Worm (Caenorhabditis elegans) whole organism, late embryonic: ENCODE data around the gene T19H12.2.

Source experiments
- C08G9.2 ChIP-seq: sonication (generic microtip); optimal IDR thresholded peaks from 2 replicates; lab custom pipeline; 2016; ENCODE audit warnings: mild to moderate bottlenecking, missing genetic modification characterization, moderate library complexity, missing compliant biosample characterization
- C38D4.7 ChIP-seq: fragments of 200-800 bp; sonication (Bioruptor generic); optimal IDR thresholded peaks from 2 replicates; lab custom pipeline; 2018; ENCODE audit warnings: mild to moderate bottlenecking, missing genetic modification characterization, moderate library complexity, missing compliant biosample characterization
- K09A11.1 ChIP-seq: sonication (generic microtip); optimal IDR thresholded peaks from 2 replicates; lab custom pipeline; 2017; ENCODE audit warnings: antibody characterized with exemption, mild to moderate bottlenecking, missing genetic modification characterization, missing compliant biosample characterization; ENCODE audit not compliant: insufficient read depth
- Y22D7AL.16 ChIP-seq: sonication (generic microtip); optimal IDR thresholded peaks from 2 replicates; lab custom pipeline; 2016; ENCODE audit warnings: missing genetic modification characterization, missing compliant biosample characterization
- ahr-1 ChIP-seq: sonication (generic microtip); optimal IDR thresholded peaks from 2 replicates; lab custom pipeline; 2016; ENCODE audit warnings: missing genetic modification characterization, missing compliant biosample characterization
- ceh-14 ChIP-seq: sonication (generic microtip); optimal IDR thresholded peaks from 2 replicates; lab custom pipeline; 2016; ENCODE audit warnings: missing genotype, missing genetic modification characterization, missing compliant biosample characterization
- ceh-18 ChIP-seq: sonication (generic microtip); optimal IDR thresholded peaks from 2 replicates; lab custom pipeline; 2016; ENCODE audit warnings: missing genetic modification characterization, missing compliant biosample characterization
- ceh-19 ChIP-seq: fragments of 200-800 bp; sonication (Bioruptor generic); optimal IDR thresholded peaks from 2 replicates; lab custom pipeline; 2018; ENCODE audit warnings: mild to moderate bottlenecking, missing genetic modification characterization, missing compliant biosample characterization
- ceh-2 ChIP-seq: sonication (generic microtip); optimal IDR thresholded peaks from 2 replicates; lab custom pipeline; 2016; ENCODE audit warnings: missing genotype, missing genetic modification characterization, missing compliant biosample characterization
- ceh-31 ChIP-seq: sonication (generic microtip); optimal IDR thresholded peaks from 2 replicates; lab custom pipeline; 2016; ENCODE audit warnings: missing genetic modification characterization, missing compliant biosample characterization
- ceh-45 ChIP-seq: fragments of 200-800 bp; sonication (Bioruptor generic); IDR thresholded peaks from 2 replicates; pipeline ENCODE4 v1.3.6; 2022; ENCODE audit warnings: missing genetic modification reagents, missing genetic modification characterization, missing compliant biosample characterization
- ceh-48 ChIP-seq: sonication (generic microtip); optimal IDR thresholded peaks from 2 replicates; lab custom pipeline; 2016; ENCODE audit warnings: missing genetic modification characterization, inconsistent platforms, missing compliant biosample characterization
- ceh-6 ChIP-seq: fragments of 200-800 bp; sonication (Bioruptor generic); optimal IDR thresholded peaks from 2 replicates; lab custom pipeline; 2018; ENCODE audit warnings: mild to moderate bottlenecking, missing genetic modification characterization, missing compliant biosample characterization
- ceh-9 ChIP-seq: sonication (generic microtip); optimal IDR thresholded peaks from 2 replicates; lab custom pipeline; 2016; ENCODE audit warnings: mild to moderate bottlenecking, missing genetic modification characterization, inconsistent platforms, missing compliant biosample characterization
- che-1 ChIP-seq: sonication (generic microtip); optimal IDR thresholded peaks from 2 replicates; lab custom pipeline; 2016; ENCODE audit warnings: mild to moderate bottlenecking, missing genetic modification characterization, missing compliant biosample characterization
- dmd-4 ChIP-seq: sonication (generic microtip); optimal IDR thresholded peaks from 2 replicates; lab custom pipeline; 2016; ENCODE audit warnings: borderline replicate concordance, missing genetic modification characterization, missing compliant biosample characterization
- eyg-1 ChIP-seq: sonication (generic microtip); optimal IDR thresholded peaks from 2 replicates; lab custom pipeline; 2016; ENCODE audit warnings: missing genotype, missing genetic modification characterization, missing compliant biosample characterization
- fax-1 ChIP-seq: sonication (generic microtip); optimal IDR thresholded peaks from 2 replicates; lab custom pipeline; 2016; ENCODE audit warnings: missing genotype, missing genetic modification characterization, missing compliant biosample characterization
- fkh-6 ChIP-seq: sonication (generic microtip); optimal IDR thresholded peaks from 2 replicates; lab custom pipeline; 2016; ENCODE audit warnings: missing genetic modification characterization, missing compliant biosample characterization
- gmeb-2 ChIP-seq: sonication (generic microtip); optimal IDR thresholded peaks from 2 replicates; lab custom pipeline; 2016; ENCODE audit warnings: missing genetic modification characterization, inconsistent platforms, missing compliant biosample characterization
- hlh-15 ChIP-seq: sonication (generic microtip); optimal IDR thresholded peaks from 2 replicates; lab custom pipeline; 2016; ENCODE audit warnings: missing genetic modification characterization, missing compliant biosample characterization
- hlh-6 ChIP-seq: sonication (generic microtip); optimal IDR thresholded peaks from 2 replicates; lab custom pipeline; 2016; ENCODE audit warnings: missing genotype, missing genetic modification characterization, missing compliant biosample characterization
- lin-11 ChIP-seq: fragments of 200-800 bp; sonication (Bioruptor generic); optimal IDR thresholded peaks from 2 replicates; lab custom pipeline; 2018; ENCODE audit warnings: mild to moderate bottlenecking, missing genetic modification characterization, missing compliant biosample characterization
- madf-2 ChIP-seq: sonication (generic microtip); optimal IDR thresholded peaks from 2 replicates; lab custom pipeline; 2017; ENCODE audit warnings: missing genetic modification characterization, missing compliant biosample characterization
- nhr-11 ChIP-seq: fragments of 150-350 bp; optimal IDR thresholded peaks from 2 replicates; lab custom pipeline; 2014; ENCODE audit warnings: missing biosample characterization, missing genetic modification characterization
- nhr-232 ChIP-seq: sonication (generic microtip); optimal IDR thresholded peaks from 2 replicates; lab custom pipeline; 2016; ENCODE audit warnings: missing genetic modification characterization, missing compliant biosample characterization
- npax-4 ChIP-seq: sonication (generic microtip); optimal IDR thresholded peaks from 2 replicates; lab custom pipeline; 2016; ENCODE audit warnings: missing genetic modification characterization, missing compliant biosample characterization
- pha-2 ChIP-seq: sonication (generic microtip); optimal IDR thresholded peaks from 2 replicates; lab custom pipeline; 2017; ENCODE audit warnings: mild to moderate bottlenecking, missing genetic modification characterization, missing compliant biosample characterization
- pros-1 ChIP-seq: fragments of 150-350 bp; optimal IDR thresholded peaks from 2 replicates; lab custom pipeline; 2014; ENCODE audit warnings: missing biosample characterization, missing genetic modification reagents, missing genetic modification characterization
- ref-2 ChIP-seq: sonication (generic microtip); optimal IDR thresholded peaks from 2 replicates; lab custom pipeline; 2016; ENCODE audit warnings: missing genetic modification characterization, missing compliant biosample characterization
- rnt-1 ChIP-seq: sonication (generic microtip); optimal IDR thresholded peaks from 2 replicates; lab custom pipeline; 2016; ENCODE audit warnings: missing genetic modification characterization, missing compliant biosample characterization
- sox-4 ChIP-seq: sonication (generic microtip); optimal IDR thresholded peaks from 2 replicates; lab custom pipeline; 2017; ENCODE audit warnings: mild to moderate bottlenecking, missing genetic modification characterization, inconsistent platforms, missing compliant biosample characterization
- ttx-3 ChIP-seq: sonication (generic microtip); optimal IDR thresholded peaks from 2 replicates; lab custom pipeline; 2016; ENCODE audit warnings: missing genetic modification reagents, missing genetic modification characterization, missing compliant biosample characterization
- unc-3 ChIP-seq, 2 experiments: fragments of 200-800 bp in 1 of 2; sonication (Bioruptor generic) in 1 of 2; sonication (generic microtip) in 1 of 2; conservative IDR thresholded peaks in 1 of 2; optimal IDR thresholded peaks in 1 of 2; 2 replicates each; pipeline versions ENCODE4 v1.3.6 to Lab custom; 2016 to 2022; ENCODE audit warnings: missing compliant biosample characterization in 2 of 2, missing genetic modification characterization in 2 of 2, missing genetic modification reagents in 1 of 2
- unc-42 ChIP-seq: sonication (generic microtip); optimal IDR thresholded peaks from 2 replicates; lab custom pipeline; 2016; ENCODE audit warnings: missing genotype, missing genetic modification characterization, missing compliant biosample characterization
- zip-5 ChIP-seq: sonication (generic microtip); optimal IDR thresholded peaks from 2 replicates; lab custom pipeline; 2016; ENCODE audit warnings: missing genetic modification characterization, missing compliant biosample characterization
- ztf-16 ChIP-seq: sonication (generic microtip); optimal IDR thresholded peaks from 2 replicates; lab custom pipeline; 2017; ENCODE audit warnings: missing genetic modification characterization, missing compliant biosample characterization

T19H12.2 gene

ce11 chrV:4933268-4933667, 43.0 kb downstream of the T19H12.2 start:
- TF ChIP-seq K09A11.1, result no peak
- TF ChIP-seq C08G9.2 (tag; lab: Kevin White, UChicago), result no peak
- TF ChIP-seq hlh-6 (tag; lab: Kevin White, UChicago), result no peak
- no peak for TF ChIP-seq ceh-31 (tag; lab: Kevin White, UChicago)
- TF ChIP-seq Y22D7AL.16, result no peak
- TF ChIP-seq ceh-9 (tag; lab: Kevin White, UChicago), result no peak
- TF ChIP-seq ref-2, result no peak
- no peak for TF ChIP-seq ceh-45 (GFP tag; lab: Robert Waterston, UW)
- TF ChIP-seq nhr-11 (tag; lab: Kevin White, UChicago), result no peak
- no peak for TF ChIP-seq ahr-1 (tag; lab: Kevin White, UChicago)
- no peak for TF ChIP-seq zip-5 (tag; lab: Kevin White, UChicago)
- no peak for TF ChIP-seq rnt-1 (tag; lab: Kevin White, UChicago)
- TF ChIP-seq madf-2 (tag; lab: Kevin White, UChicago), result no peak
- TF ChIP-seq ceh-14 (tag; lab: Kevin White, UChicago), result no peak
- no peak for TF ChIP-seq ztf-16 (tag; lab: Kevin White, UChicago)
- no peak for TF ChIP-seq ttx-3 (tag; lab: Kevin White, UChicago)

ce11 chrV:4934406-4934805, 44.2 kb downstream of the T19H12.2 start, which contains the start of gene catp-2:
catp-2 (plus strand) TSS chrV:4934706.
- no peak for TF ChIP-seq zip-5 (tag; lab: Kevin White, UChicago)
- no peak for TF ChIP-seq ceh-18
- no peak for TF ChIP-seq pros-1 (tag; lab: Kevin White, UChicago)
- no peak for TF ChIP-seq pha-2 (tag; lab: Kevin White, UChicago)
- TF ChIP-seq madf-2 (tag; lab: Kevin White, UChicago), result no peak
- TF ChIP-seq ceh-6 (GFP tag; lab: Kevin White, UChicago), result no peak
- no peak for TF ChIP-seq sox-4 (tag; lab: Kevin White, UChicago)
- TF ChIP-seq fax-1, result no peak
- no peak for TF ChIP-seq fkh-6
- no peak for TF ChIP-seq hlh-15 (tag; lab: Kevin White, UChicago)
- TF ChIP-seq che-1 (tag; lab: Kevin White, UChicago), result no peak
- no peak for TF ChIP-seq C38D4.7

ce11 chrV:4935096-4935495, 44.9 kb downstream of the T19H12.2 start:
- TF ChIP-seq dmd-4 (no peak), ceh-9 (tag; lab: Kevin White, UChicago) (no peak), hlh-6 (tag; lab: Kevin White, UChicago) (no peak), fkh-6 (no peak), unc-3 (GFP tag; conservative IDR thresholded peaks at IDR 0.05; lab: Robert Waterston, UW) (no peak), unc-3 (tag; optimal IDR thresholded peaks at IDR 0.05; lab: Kevin White, UChicago) (no peak), eyg-1 (tag; lab: Kevin White, UChicago) (no peak), ceh-45 (GFP tag; lab: Robert Waterston, UW) (no peak), ceh-48 (no peak), rnt-1 (tag; lab: Kevin White, UChicago) (no peak), ceh-19 (no peak), nhr-11 (tag; lab: Kevin White, UChicago) (no peak), pha-2 (tag; lab: Kevin White, UChicago) (no peak), ttx-3 (tag; lab: Kevin White, UChicago) (no peak), unc-42 (tag; lab: Kevin White, UChicago) (no peak), gmeb-2 (tag; lab: Kevin White, UChicago) (no peak), npax-4 (no peak), ceh-14 (tag; lab: Kevin White, UChicago) (no peak)

ce11 chrV:4937337-4937736, 47.1 kb downstream of the T19H12.2 start:
- no peak for TF ChIP-seq pros-1 (tag; lab: Kevin White, UChicago)
- no peak for TF ChIP-seq lin-11 (tag; lab: Kevin White, UChicago)
- TF ChIP-seq eyg-1 (tag; lab: Kevin White, UChicago), result no peak
- TF ChIP-seq ceh-2 (tag; lab: Kevin White, UChicago), result no peak
- no peak for TF ChIP-seq nhr-232
